Fruit fly (Drosophila melanogaster): ENCODE data around the gene CG7276.

The CG7276 gene

dm6 chr3L:15535800-15536225 lies 37.8 kb downstream of the CG7276 start:
- TF ChIP-seq CG12605 (GFP tag; IDR thresholded peaks at IDR 0.05) (peak; percentile 76), EcR (GFP tag; optimal IDR thresholded peaks at IDR 0.05) (peak; percentile 12), CG8159 (tag; optimal IDR thresholded peaks at IDR 0.05) (peak; percentile 13), Ets98B (GFP tag; IDR thresholded peaks at IDR 0.05) (no peak), CG17806 (tag; optimal IDR thresholded peaks at IDR 0.05) (no peak)

dm6 chr3L:15536550-15536949 lies 38.5 kb downstream of the CG7276 start:
- TF ChIP-seq CG9948 (tag; optimal IDR thresholded peaks at IDR 0.05) (no peak), gl (tag; optimal IDR thresholded peaks at IDR 0.05) (no peak), Pif1A (GFP tag; optimal IDR thresholded peaks at IDR 0.05) (no peak), CG8301 (tag; optimal IDR thresholded peaks at IDR 0.05) (no peak), CG10348 (GFP tag; IDR thresholded peaks at IDR 0.05) (no peak), CG14655 (GFP tag; optimal IDR thresholded peaks at IDR 0.05) (no peak), fd96Ca (GFP tag; IDR thresholded peaks at IDR 0.05) (no peak), CG4496 (GFP tag; IDR thresholded peaks at IDR 0.05) (no peak), Pif1B (GFP tag; optimal IDR thresholded peaks at IDR 0.05) (no peak), CG32121 (GFP tag; IDR thresholded peaks at IDR 0.05) (no peak), CG8159 (tag; optimal IDR thresholded peaks at IDR 0.05) (no peak), Snoo (tag; optimal IDR thresholded peaks at IDR 0.05) (no peak), rn (GFP tag; IDR thresholded peaks at IDR 0.05) (no peak), CG17806 (tag; optimal IDR thresholded peaks at IDR 0.05) (no peak), CG13204 (GFP tag; optimal IDR thresholded peaks at IDR 0.05) (no peak), EcR (GFP tag; optimal IDR thresholded peaks at IDR 0.05) (no peak), CG34367 (tag; optimal IDR thresholded peaks at IDR 0.05) (no peak), D1 (tag; optimal IDR thresholded peaks at IDR 0.05) (no peak), Ets98B (GFP tag; IDR thresholded peaks at IDR 0.05) (no peak)

dm6 chr3L:15537916-15538581 lies 40.0 kb downstream of the CG7276 start:
- TF ChIP-seq Snoo (tag; optimal IDR thresholded peaks at IDR 0.05) = peak; percentile 18
- no peak; the same call in 1 of the 2 replicates for TF ChIP-seq Ets98B (GFP tag; IDR thresholded peaks at IDR 0.05)
- peak; percentile 37 for TF ChIP-seq EcR (GFP tag; optimal IDR thresholded peaks at IDR 0.05)
- TF ChIP-seq fd96Ca (GFP tag; IDR thresholded peaks at IDR 0.05) = no peak; the same call in 2 of the 3 replicates
- no peak for TF ChIP-seq rn (GFP tag; IDR thresholded peaks at IDR 0.05)
- TF ChIP-seq Pif1A (GFP tag; optimal IDR thresholded peaks at IDR 0.05) = peak; percentile 73
- TF ChIP-seq CG13204 (GFP tag; optimal IDR thresholded peaks at IDR 0.05) = no peak
- TF ChIP-seq CG4496 (GFP tag; IDR thresholded peaks at IDR 0.05) = no peak; the same call in 1 of the 3 replicates
- peak; percentile 80 for TF ChIP-seq CG8159 (tag; optimal IDR thresholded peaks at IDR 0.05)
- peak; percentile 73 for TF ChIP-seq CG8301 (tag; optimal IDR thresholded peaks at IDR 0.05)
- peak; percentile 83 for TF ChIP-seq CG14655 (GFP tag; optimal IDR thresholded peaks at IDR 0.05)
- TF ChIP-seq CG32121 (GFP tag; IDR thresholded peaks at IDR 0.05) = peak; percentile 75
- peak; percentile 9; the same call in 1 of the 2 replicates for TF ChIP-seq CG12605 (GFP tag; IDR thresholded peaks at IDR 0.05)
- TF ChIP-seq CG15710 (tag; optimal IDR thresholded peaks at IDR 0.05) = peak; percentile 72
- no peak for TF ChIP-seq gl (tag; optimal IDR thresholded peaks at IDR 0.05)
- peak; percentile 58 for TF ChIP-seq CG34367 (tag; optimal IDR thresholded peaks at IDR 0.05)
- TF ChIP-seq Pif1B (GFP tag; optimal IDR thresholded peaks at IDR 0.05) = peak; percentile 56
- TF ChIP-seq D1 (tag; optimal IDR thresholded peaks at IDR 0.05) = peak; percentile 60
- peak; percentile 66 for TF ChIP-seq CG17806 (tag; optimal IDR thresholded peaks at IDR 0.05)
- peak; percentile 71 for TF ChIP-seq CG9948 (tag; optimal IDR thresholded peaks at IDR 0.05)
- no peak for TF ChIP-seq CG10348 (GFP tag; IDR thresholded peaks at IDR 0.05)

- peak; percentile 6 for TF ChIP-seq CG14655 (GFP tag; optimal IDR thresholded peaks at IDR 0.05)
- 0 out of 3 replicates have a peak, but pooled peaks have one; percentile 3 for TF ChIP-seq fd96Ca (GFP tag; IDR thresholded peaks at IDR 0.05)
- peak; percentile 32 for TF ChIP-seq EcR (GFP tag; optimal IDR thresholded peaks at IDR 0.05)
- no peak for TF ChIP-seq CG8159 (tag; optimal IDR thresholded peaks at IDR 0.05)
- no peak for TF ChIP-seq CG13204 (GFP tag; optimal IDR thresholded peaks at IDR 0.05)
- TF ChIP-seq Snoo (tag; optimal IDR thresholded peaks at IDR 0.05) = no peak
- TF ChIP-seq CG8301 (tag; optimal IDR thresholded peaks at IDR 0.05) = no peak
- TF ChIP-seq Pif1A (GFP tag; optimal IDR thresholded peaks at IDR 0.05) = no peak
- no peak for TF ChIP-seq rn (GFP tag; IDR thresholded peaks at IDR 0.05)
- no peak for TF ChIP-seq D1 (tag; optimal IDR thresholded peaks at IDR 0.05)
Measured at dm6 chr3L:15538582-15539490, 40.8 kb downstream of the CG7276 start.

- TF ChIP-seq CG34367 (tag; optimal IDR thresholded peaks at IDR 0.05) = no peak
- no peak for TF ChIP-seq CG14655 (GFP tag; optimal IDR thresholded peaks at IDR 0.05)
- no peak for TF ChIP-seq gl (tag; optimal IDR thresholded peaks at IDR 0.05)
- TF ChIP-seq Snoo (tag; optimal IDR thresholded peaks at IDR 0.05) = no peak
- TF ChIP-seq CG17806 (tag; optimal IDR thresholded peaks at IDR 0.05) = no peak
- TF ChIP-seq CG8159 (tag; optimal IDR thresholded peaks at IDR 0.05) = no peak
- no peak for TF ChIP-seq CG32121 (GFP tag; IDR thresholded peaks at IDR 0.05)
- no peak for TF ChIP-seq CG10348 (GFP tag; IDR thresholded peaks at IDR 0.05)
Measured at dm6 chr3L:15539903-15540409, 42.0 kb downstream of the CG7276 start.
